Fruit fly (Drosophila melanogaster) whole organism, prepupa: Measurements from ENCODE around the gene CG3703.

Experiments used
- CG11902 ChIP-seq: fragments of 200-800 bp; sonication (Bioruptor generic); optimal IDR thresholded peaks from 3 replicates; lab custom pipeline; 2016; ENCODE audit warnings: missing biosample characterization, missing genetic modification characterization
- CG15336 ChIP-seq: fragments of 200-800 bp; sonication (Bioruptor generic); IDR thresholded peaks from 2 replicates; pipeline ENCODE4 v1.3.6; 2022; ENCODE audit warnings: missing biosample characterization, missing genetic modification characterization
- CG16779 ChIP-seq: fragments of 200-800 bp; sonication (Bioruptor generic); optimal IDR thresholded peaks from 3 replicates; lab custom pipeline; 2017; ENCODE audit warnings: missing biosample characterization, mild to moderate bottlenecking, missing genetic modification characterization
- CG31627 ChIP-seq: fragments of 200-800 bp; sonication (Bioruptor generic); optimal IDR thresholded peaks from 3 replicates; lab custom pipeline; 2016; ENCODE audit warnings: missing biosample characterization, missing genetic modification characterization
- CG3919 ChIP-seq: fragments of 200-800 bp; sonication (Bioruptor generic); optimal IDR thresholded peaks from 3 replicates; lab custom pipeline; 2016; ENCODE audit warnings: missing biosample characterization, missing genetic modification characterization
- CG6854 ChIP-seq: fragments of 200-800 bp; sonication (Bioruptor generic); optimal IDR thresholded peaks from 2 replicates; lab custom pipeline; 2017; ENCODE audit warnings: missing biosample characterization, mild to moderate bottlenecking, missing genetic modification characterization
- CG8319 ChIP-seq: fragments of 200-800 bp; sonication (Bioruptor generic); optimal IDR thresholded peaks from 3 replicates; lab custom pipeline; 2016; ENCODE audit warnings: missing biosample characterization, missing genetic modification characterization
- Eip93F ChIP-seq: fragments of 200-800 bp; sonication (Bioruptor generic); optimal IDR thresholded peaks from 2 replicates; lab custom pipeline; 2016; ENCODE audit warnings: missing biosample characterization, mild to moderate bottlenecking, missing genetic modification characterization
- Ets96B ChIP-seq: fragments of 200-800 bp; optimal IDR thresholded peaks from 2 replicates; lab custom pipeline; 2019; ENCODE audit warnings: missing biosample characterization, mild to moderate bottlenecking, missing genetic modification characterization, moderate library complexity
- Hr39 ChIP-seq: fragments of 200-800 bp; sonication (Bioruptor generic); optimal IDR thresholded peaks from 2 replicates; lab custom pipeline; 2016; ENCODE audit warnings: missing biosample characterization, missing genetic modification characterization
- achi ChIP-seq: fragments of 200-800 bp; sonication (Bioruptor generic); optimal IDR thresholded peaks from 3 replicates; lab custom pipeline; 2016; ENCODE audit warnings: missing biosample characterization, missing genetic modification characterization
- acj6 ChIP-seq: fragments of 200-800 bp; sonication (Bioruptor generic); optimal IDR thresholded peaks from 3 replicates; lab custom pipeline; 2016; ENCODE audit warnings: missing biosample characterization, missing genetic modification characterization
- lz ChIP-seq: fragments of 200-800 bp; sonication (Bioruptor generic); optimal IDR thresholded peaks from 3 replicates; lab custom pipeline; 2016; ENCODE audit warnings: missing biosample characterization, missing genetic modification characterization
- salr ChIP-seq, 2 experiments: fragments of 200-800 bp; sonication (Bioruptor generic); optimal IDR thresholded peaks; 3 replicates each; lab custom pipeline; 2016 to 2018; ENCODE audit warnings: missing biosample characterization in 2 of 2, missing genetic modification characterization in 2 of 2, mild to moderate bottlenecking in 1 of 2

dm6 chrX:985911-986310, 40.3 kb upstream of the CG3703 start:
- TF ChIP-seq Hr39 (GFP tag; lab: Kevin White, UChicago), result no peak
- TF ChIP-seq Eip93F (GFP tag; lab: Kevin White, UChicago), result no peak
- no peak for TF ChIP-seq CG3919 (GFP tag; lab: Kevin White, UChicago)
- no peak for TF ChIP-seq Ets96B (tag; lab: Kevin White, UChicago)
- TF ChIP-seq CG6854, result no peak
- no peak for TF ChIP-seq achi (GFP tag; lab: Kevin White, UChicago)
- TF ChIP-seq CG15336, result no peak
- TF ChIP-seq CG16779 (tag; lab: Kevin White, UChicago), result no peak
- no peak for TF ChIP-seq lz (GFP tag; lab: Kevin White, UChicago)
- no peak for TF ChIP-seq CG11902 (GFP tag; lab: Kevin White, UChicago)
- TF ChIP-seq CG8319, result no peak
- TF ChIP-seq CG31627 (GFP tag; lab: Kevin White, UChicago), result no peak
- TF ChIP-seq acj6, result no peak
- TF ChIP-seq salr (GFP tag; optimal IDR thresholded peaks at IDR 0.05; lab: Kevin White, UChicago), result no peak
